Worm (Caenorhabditis elegans): ENCODE data around the gene T16G1.13.

DNA sequence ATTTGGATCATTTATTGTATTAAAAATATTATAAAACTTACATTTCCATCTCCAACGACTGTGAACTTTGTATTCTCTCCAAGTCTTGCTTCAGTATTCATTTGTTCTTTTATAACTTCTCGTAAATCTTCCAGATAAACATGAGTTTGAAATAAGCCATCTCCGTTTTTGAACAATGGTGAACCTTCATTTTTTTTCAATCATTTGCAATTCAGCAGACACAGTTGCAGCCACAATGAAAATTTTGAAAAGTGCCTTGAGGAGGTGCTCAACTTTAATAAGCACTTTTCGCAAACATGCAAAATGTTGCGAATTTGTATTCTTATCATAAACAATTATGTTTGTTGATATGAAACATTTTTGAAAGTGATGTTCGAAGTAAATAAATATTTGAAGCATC, 5.5 kb upstream of the T16G1.13 start, which contains the start of gene T16G1.3:
- no peak for TF ChIP-seq ceh-82 (tag; optimal IDR thresholded peaks at IDR 0.05)
- no peak for TF ChIP-seq spr-1 (tag; optimal IDR thresholded peaks at IDR 0.05)
- TF ChIP-seq egl-27 (tag; optimal IDR thresholded peaks at IDR 0.05) = no peak
- TF ChIP-seq ZK337.2 (GFP tag; IDR thresholded peaks at IDR 0.05) = no peak
- TF ChIP-seq nhr-10 (tag; optimal IDR thresholded peaks at IDR 0.05) = no peak
- no peak for TF ChIP-seq ama-1 (optimal IDR thresholded peaks at IDR 0.05)
- TF ChIP-seq dve-1 (tag; optimal IDR thresholded peaks at IDR 0.05; ENCODE audit: insufficient read depth) = no peak
